Worm (Caenorhabditis elegans): ENCODE data around the gene ggtb-1.

DNA sequence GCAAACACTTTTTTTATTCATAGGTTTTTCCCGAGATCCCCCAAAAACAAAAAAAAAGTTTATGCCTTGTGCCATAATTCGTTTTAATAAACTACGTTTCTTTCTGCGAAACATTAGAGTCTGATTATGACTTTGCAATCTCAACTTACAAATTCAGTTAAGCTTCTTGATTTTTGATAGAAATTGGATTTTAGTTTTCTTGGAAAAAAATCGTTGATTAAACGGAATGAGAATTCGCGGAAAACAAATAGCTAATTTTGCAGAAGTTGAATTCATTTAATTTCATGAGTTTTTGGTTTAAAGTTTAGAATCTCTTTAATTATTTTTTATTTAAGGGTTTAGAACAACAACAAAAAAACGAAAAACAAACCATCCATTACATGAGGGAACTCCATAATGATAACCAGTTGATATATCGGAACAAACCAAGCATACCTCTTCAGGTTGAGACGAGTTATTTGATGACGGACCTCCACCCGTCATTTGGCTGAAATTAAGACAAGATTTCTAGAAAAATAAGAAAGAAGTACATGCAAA is 18.5 kb upstream of the ggtb-1 start, which contains the start of gene nhr-10:
- TF ChIP-seq lir-1 (GFP tag; conservative IDR thresholded peaks at IDR 0.05) (no peak), madf-10 (tag; optimal IDR thresholded peaks at IDR 0.05) (no peak), tlf-1 (GFP tag; optimal IDR thresholded peaks at IDR 0.05) (no peak), let-526 (GFP tag; IDR thresholded peaks at IDR 0.05) (no peak), nhr-90 (tag; optimal IDR thresholded peaks at IDR 0.05) (no peak), lag-1 (GFP tag; IDR thresholded peaks at IDR 0.05) (no peak), dpl-1 (GFP tag; optimal IDR thresholded peaks at IDR 0.05) (no peak), rec-8 (tag; optimal IDR thresholded peaks at IDR 0.05) (no peak), K11D2.4 (GFP tag; IDR thresholded peaks at IDR 0.05) (no peak), him-1 (tag; optimal IDR thresholded peaks at IDR 0.05) (no peak), Y56A3A.18 (GFP tag; IDR thresholded peaks at IDR 0.05) (no peak)
